Worm (Caenorhabditis elegans) whole organism, L4/young adult: ENCODE results near the gene K06A4.10.

Source experiments
- W03F9.2 ChIP-seq: fragments of 150-350 bp; optimal IDR thresholded peaks from 2 replicates; lab custom pipeline; 2014; ENCODE audit warnings: missing biosample characterization, missing genetic modification characterization
- dao-5 ChIP-seq: sonication (generic microtip); optimal IDR thresholded peaks from 2 replicates; lab custom pipeline; 2016; ENCODE audit warnings: missing genotype, missing genetic modification characterization, moderate library complexity, missing compliant biosample characterization
- him-1 ChIP-seq: sonication (generic microtip); optimal IDR thresholded peaks from 2 replicates; lab custom pipeline; 2016; ENCODE audit warnings: missing genotype, missing genetic modification reagents, missing genetic modification characterization, missing compliant biosample characterization

K06A4.10 gene

DNA sequence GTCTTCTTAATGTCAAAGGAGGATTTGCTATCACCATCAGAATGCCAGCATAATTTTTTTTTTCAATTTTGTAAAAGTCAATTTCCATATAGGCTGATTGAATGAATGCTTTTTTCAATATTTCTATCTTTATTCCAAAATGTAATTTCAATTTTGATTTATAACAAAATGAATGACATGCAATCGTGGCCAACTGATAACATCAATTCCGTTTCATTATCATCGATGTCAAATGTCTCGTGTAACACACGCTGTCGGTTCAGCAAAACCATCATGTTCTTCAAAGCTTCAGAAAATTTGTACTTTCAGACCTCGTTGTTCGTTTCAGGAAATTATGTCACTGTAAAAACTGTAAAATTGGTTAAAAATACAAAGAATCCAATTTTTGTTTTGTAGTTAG lies 17.3 kb upstream of the K06A4.10 start:
- no peak for TF ChIP-seq W03F9.2 (tag; lab: Kevin White, UChicago)
- TF ChIP-seq dao-5 (tag; lab: Kevin White, UChicago) = no peak
- TF ChIP-seq him-1 (tag; lab: Kevin White, UChicago) = no peak

DNA sequence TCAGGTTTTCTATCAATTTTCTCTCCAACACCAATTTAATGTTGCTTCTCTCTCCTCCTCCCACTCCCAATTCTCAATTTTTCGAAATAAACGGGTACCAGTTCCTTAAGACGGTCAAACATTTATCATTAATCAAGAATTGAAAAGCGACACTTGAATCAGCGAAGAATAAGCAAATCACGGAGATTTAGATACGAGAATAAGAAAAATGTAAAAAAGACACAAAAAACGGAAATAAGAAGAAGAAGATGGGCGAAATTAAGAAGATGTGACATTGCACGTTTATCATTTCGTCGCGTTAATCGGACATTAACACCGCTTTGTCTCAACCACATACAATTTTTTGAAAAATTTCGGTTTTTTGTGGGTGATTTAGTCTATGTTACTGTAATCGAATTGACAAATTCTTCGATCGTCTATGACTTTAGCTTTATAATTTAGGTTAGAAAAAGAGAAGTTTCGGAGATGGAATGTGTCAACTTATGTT lies 14.9 kb upstream of the K06A4.10 start, which contains the start of gene haao-1:
Gene haao-1, plus strand, starts transcription at position 437 of the 487 bp plus-strand sequence.
- TF ChIP-seq W03F9.2 (tag; lab: Kevin White, UChicago) (no peak), him-1 (tag; lab: Kevin White, UChicago) (no peak), dao-5 (tag; lab: Kevin White, UChicago) (no peak)

DNA sequence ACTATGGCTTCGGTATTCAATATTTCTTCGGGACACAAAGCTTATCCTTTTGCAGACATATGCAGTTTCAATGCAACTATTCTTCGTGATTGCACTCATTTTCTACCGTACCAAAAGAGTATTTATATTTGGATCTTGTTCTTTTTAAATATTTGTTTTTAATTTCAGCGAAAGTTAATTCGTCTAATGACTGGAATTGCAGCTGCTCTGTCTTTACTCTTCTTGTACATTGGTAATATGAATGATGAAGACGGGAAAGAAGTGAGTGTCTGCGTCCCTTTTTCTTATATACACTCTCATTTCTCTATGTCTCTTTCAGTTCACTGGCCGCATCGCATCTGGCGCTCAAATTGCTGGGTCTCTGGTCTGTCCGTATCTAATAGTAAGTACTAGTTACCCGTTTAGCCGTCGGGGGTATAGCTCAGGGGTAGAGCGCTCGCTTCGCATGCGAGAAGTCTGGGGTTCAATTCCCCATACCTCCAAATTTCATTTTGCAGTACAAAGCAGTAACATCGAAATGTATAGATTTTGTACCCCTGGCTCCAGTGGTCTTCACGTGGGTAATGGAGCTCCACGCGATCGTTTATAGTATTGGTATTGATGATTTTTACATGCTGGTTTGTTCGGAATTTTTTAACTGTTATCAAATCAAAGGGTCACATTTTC lies 13.7 kb upstream of the K06A4.10 start:
- peak; percentile 55 for TF ChIP-seq dao-5 (tag; lab: Kevin White, UChicago)
- peak; percentile 14 for TF ChIP-seq W03F9.2 (tag; lab: Kevin White, UChicago)
- TF ChIP-seq him-1 (tag; lab: Kevin White, UChicago) = peak; percentile 47

DNA sequence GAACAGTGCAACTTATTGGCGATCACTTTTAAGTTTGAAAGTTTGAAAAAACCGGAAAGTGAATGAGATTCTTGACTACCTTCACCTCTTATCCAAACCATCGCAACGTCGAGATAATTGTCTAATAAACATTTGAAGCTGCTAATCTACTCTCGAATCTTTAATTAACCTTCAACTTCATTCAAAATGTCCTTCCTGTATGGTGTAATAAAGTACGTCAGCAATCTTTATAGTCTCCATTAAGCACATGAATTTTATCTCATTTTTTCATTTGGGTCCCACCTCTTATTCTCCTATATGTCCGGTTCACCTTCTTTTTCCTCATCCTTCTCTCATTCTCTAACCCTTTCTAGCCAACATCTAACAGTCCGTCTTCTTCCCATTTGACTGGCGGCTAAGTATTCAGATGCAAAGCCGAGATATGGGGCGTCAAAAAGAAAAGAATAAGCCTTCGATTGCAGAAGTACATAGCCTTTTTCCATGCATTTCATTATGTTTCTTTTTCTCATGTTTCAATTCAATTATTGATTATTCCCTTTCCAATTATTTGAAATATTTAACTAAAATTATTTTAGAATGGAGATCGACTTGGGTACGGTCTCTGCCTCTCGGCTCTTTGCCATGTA lies 11.3 kb upstream of the K06A4.10 start, which contains the start of gene swt-5:
Gene swt-5, plus strand, starts transcription at position 576 of the 626 bp plus-strand sequence.
- TF ChIP-seq dao-5 (tag; lab: Kevin White, UChicago) (no peak), W03F9.2 (tag; lab: Kevin White, UChicago) (no peak), him-1 (tag; lab: Kevin White, UChicago) (no peak)

DNA sequence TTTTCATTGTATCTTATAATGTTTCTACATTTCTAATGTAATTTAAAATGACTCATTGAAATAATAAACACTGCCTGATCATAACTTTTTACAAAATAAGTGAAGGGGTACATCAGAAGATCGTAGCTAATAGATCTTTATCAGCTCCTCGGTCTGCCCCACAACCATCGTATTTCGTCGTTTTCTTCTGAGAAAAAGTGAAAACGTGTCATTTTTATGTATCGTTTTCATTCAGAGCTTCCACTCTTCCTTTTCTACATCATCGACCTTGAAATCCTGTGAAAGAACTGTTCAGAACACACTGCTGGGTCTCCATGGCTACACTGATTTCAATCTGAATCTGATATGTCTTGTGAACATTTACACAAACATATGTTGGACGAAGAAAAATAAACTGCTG lies 9.7 kb upstream of the K06A4.10 start:
- TF ChIP-seq dao-5 (tag; lab: Kevin White, UChicago) = no peak
- no peak for TF ChIP-seq W03F9.2 (tag; lab: Kevin White, UChicago)
- TF ChIP-seq him-1 (tag; lab: Kevin White, UChicago) = no peak

DNA sequence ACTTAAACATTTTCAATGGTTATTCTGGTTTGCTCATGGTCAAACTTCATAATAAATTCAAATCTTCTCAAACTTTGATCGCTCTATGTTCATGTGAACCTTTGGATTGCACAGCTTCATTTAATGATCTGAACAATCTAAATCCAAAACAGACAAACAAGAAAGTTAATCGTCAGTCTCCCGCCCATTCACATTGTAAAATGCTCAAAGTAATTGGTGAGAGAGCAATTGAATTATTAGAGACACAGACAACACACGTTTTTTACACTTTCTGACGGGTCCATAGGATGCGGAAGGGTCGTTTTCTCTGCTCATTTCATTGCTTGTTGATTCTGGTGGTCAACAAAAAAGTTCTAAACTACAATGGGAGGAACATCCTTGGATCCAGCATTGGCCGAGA lies 7.1 kb upstream of the K06A4.10 start, which contains the start of gene gsnl-1:
Gene gsnl-1, plus strand, starts transcription at position 301 of the 400 bp plus-strand sequence.
- TF ChIP-seq dao-5 (tag; lab: Kevin White, UChicago) (no peak), W03F9.2 (tag; lab: Kevin White, UChicago) (no peak), him-1 (tag; lab: Kevin White, UChicago) (no peak)

DNA sequence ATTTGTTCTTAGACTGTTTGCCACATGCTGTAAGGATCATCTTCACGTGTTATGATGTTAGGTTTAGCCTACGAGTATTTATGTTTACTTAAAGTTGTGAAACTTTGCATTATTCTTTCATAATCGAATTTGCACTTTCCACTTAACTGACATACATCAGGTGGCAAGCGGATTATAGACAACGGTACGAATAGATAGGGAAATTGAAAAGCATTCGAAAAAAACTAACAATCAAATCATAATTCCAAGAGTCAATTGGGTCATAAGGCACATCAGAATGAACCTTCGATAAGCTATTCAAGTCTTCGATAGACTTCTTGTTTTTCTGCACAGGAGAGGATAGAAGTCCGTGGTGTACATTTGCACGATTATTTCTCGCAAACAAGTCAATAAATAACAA lies 2.9 kb upstream of the K06A4.10 start:
- no peak for TF ChIP-seq him-1 (tag; lab: Kevin White, UChicago)
- TF ChIP-seq dao-5 (tag; lab: Kevin White, UChicago) = no peak
- no peak for TF ChIP-seq W03F9.2 (tag; lab: Kevin White, UChicago)

DNA sequence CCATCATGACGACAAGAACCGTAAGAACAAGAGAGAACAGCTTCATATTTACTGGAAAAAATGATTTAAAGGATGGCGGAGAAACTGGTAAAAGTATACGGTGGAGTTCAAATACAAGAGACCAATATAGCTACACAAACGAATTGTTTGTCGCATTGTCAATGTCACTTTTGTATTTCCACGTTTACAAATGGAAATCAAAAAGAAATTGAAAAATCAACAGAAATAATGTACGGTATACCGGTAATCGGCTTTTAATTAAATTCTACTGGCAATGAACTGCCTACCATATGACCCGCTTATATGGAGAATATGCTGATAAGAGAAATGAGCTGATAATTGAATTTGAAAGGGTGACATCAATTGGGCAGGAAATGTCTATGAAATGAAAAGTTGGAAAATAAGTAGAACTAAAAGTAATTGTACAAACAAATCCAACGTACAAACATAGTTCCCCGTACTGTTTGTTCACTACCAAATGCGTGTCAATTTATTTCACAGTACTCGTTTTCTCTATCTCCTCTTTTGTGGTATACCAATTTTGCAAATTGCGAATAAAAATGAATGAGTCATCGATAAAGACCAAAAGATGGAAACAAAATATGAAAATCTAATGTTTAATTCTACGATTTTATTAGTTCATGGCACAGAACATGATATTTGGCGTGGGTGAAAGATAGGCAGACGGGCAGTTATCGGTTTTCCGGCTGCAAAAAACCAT lies 2.0 kb upstream of the K06A4.10 start, which contains the start of gene K06A4.7:
Gene K06A4.7, minus strand, starts transcription at position 51 of the 721 bp plus-strand sequence.
- TF ChIP-seq dao-5 (tag; lab: Kevin White, UChicago) (no peak), W03F9.2 (tag; lab: Kevin White, UChicago) (no peak), him-1 (tag; lab: Kevin White, UChicago) (no peak)

DNA sequence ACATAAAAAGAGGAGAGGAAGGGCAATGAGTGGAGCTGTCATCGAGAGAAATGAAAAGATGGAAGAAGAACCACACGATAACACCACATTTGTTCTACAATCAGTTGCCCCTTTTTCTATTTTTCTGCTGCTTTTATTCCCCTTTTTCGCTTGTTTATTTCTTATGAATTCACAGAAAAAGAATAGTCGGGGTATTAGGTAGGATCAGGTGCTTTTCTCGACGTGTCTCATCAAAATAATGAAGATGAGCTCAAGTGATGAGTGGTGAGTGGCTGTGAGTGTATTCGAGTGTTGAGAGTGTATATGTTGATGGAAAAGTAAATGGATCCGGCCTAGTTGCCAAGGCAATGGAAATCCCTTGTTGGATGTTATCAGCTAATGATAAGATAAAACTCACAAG lies 4.1 kb downstream of the K06A4.10 start:
- TF ChIP-seq dao-5 (tag; lab: Kevin White, UChicago) = no peak
- TF ChIP-seq him-1 (tag; lab: Kevin White, UChicago) = no peak
- TF ChIP-seq W03F9.2 (tag; lab: Kevin White, UChicago) = no peak

DNA sequence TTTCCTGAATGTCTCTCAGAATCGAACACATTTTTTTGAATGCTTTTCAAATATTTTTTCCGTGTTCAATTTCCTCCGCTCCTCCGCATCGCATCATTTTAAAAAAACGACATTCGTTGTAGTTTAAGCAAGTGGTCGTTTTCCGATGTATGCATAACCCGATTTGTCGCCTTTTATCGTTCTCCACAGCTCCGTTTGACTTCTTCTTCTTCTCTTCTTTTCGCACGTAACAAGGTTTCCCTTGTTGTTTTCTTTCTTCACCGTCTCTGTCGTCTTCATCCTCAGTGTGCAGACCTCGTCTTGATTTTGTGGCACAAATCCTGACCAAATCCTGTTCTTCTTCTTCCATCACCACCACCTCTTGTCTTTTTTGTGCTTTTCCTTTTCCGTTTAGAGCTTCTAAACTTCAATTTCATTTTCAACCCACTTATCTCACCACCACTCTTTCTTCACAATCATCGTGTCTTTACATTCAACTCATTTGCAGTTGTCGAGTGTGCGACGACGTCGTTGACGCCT lies 5.8 kb downstream of the K06A4.10 start, which contains the start of gene K06A4.2:
Gene K06A4.2, plus strand, starts transcription at position 469 of the 519 bp plus-strand sequence.
- no peak for TF ChIP-seq W03F9.2 (tag; lab: Kevin White, UChicago)
- no peak for TF ChIP-seq him-1 (tag; lab: Kevin White, UChicago)
- no peak for TF ChIP-seq dao-5 (tag; lab: Kevin White, UChicago)

DNA sequence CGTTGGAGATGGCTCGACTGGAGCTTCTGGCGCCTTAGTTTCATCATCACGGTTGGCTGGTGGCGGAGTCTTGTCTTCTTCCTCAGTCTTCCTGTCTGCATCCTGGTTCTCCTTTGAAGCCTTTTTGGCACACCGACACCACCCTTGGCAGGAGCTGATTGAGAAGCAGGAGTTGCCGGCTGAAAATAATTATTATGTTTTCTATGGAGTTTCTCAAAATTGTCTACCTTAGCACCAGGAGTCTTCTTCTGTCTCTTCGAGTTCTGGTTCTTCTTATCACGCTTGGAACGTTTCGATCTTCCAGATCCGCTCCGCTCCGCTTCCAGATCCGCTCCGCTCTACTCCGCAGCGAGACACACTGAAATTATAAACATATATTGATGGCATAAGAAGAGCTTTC lies 9.0 kb downstream of the K06A4.10 start, which contains the start of gene K06A4.6:
Gene K06A4.6, minus strand, starts transcription at position 101 of the 400 bp plus-strand sequence.
- TF ChIP-seq dao-5 (tag; lab: Kevin White, UChicago) (no peak), him-1 (tag; lab: Kevin White, UChicago) (no peak), W03F9.2 (tag; lab: Kevin White, UChicago) (no peak)

DNA sequence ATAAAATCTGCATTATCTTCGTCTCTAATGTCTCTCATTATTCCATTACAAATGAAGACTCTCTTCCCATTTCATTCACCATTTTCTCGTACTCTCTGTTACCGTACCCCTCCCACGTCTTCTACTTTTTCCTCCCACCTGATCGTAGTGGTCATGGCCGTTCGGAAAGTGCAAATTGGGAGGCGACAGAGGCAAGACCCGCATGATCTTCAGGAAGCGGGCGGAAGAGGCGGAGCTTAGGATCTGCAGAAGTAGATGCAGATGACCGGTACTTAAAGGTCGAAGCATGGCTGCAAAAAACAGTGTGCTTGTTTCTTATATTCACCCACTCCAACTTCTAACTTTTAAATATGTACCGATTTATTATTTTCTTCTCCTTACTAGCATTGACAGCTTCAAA lies 11.7 kb downstream of the K06A4.10 start, which contains the start of gene nas-3:
Gene nas-3, plus strand, starts transcription at position 301 of the 400 bp plus-strand sequence.
- TF ChIP-seq W03F9.2 (tag; lab: Kevin White, UChicago) (no peak), him-1 (tag; lab: Kevin White, UChicago) (no peak), dao-5 (tag; lab: Kevin White, UChicago) (no peak)
